Fruit fly (Drosophila melanogaster): ENCODE measurements around the gene Cpr62Ba.

Gene Cpr62Ba

DNA sequence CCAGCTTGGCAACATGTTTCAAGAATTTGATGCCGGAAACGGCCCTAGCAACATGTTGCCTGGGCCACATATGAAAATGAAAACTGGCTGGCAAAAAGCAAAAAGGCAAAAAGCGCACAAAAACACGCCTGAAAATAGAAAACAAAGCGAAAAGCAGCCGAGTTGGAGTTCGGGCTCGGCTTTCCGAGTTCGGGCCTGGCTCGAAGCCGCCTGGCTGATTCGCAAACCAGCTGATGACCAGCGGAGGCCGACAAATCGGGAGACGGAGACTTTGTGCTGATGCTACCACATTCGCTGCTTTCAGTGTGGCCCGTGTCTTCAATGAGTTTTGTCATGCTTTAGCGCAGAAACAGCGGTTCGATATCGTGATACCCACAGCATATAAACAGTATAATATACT lies 21.3 kb downstream of the Cpr62Ba start, which contains the start of gene GV1 (continued):
- peak; percentile 83 for TF ChIP-seq Ets96B (tag; optimal IDR thresholded peaks at IDR 0.05)
- TF ChIP-seq Ets21C (GFP tag; optimal IDR thresholded peaks at IDR 0.05), result no peak
- peak; percentile 81 for TF ChIP-seq CG6854 (GFP tag; optimal IDR thresholded peaks at IDR 0.05)
- TF ChIP-seq pdm3 (GFP tag; optimal IDR thresholded peaks at IDR 0.05), result no peak
- 0 out of 2 replicates have a peak, but pooled peaks have one; percentile 20 for TF ChIP-seq Gug (GFP tag; IDR thresholded peaks at IDR 0.05)
- peak; percentile 90 for TF ChIP-seq CG6163 (GFP tag; IDR thresholded peaks at IDR 0.05)
- TF ChIP-seq CG6792 (GFP tag; optimal IDR thresholded peaks at IDR 0.05), result peak; percentile 24
- peak; percentile 86 for TF ChIP-seq CG8119 (GFP tag; IDR thresholded peaks at IDR 0.05)
- peak; percentile 43 for TF ChIP-seq Met (GFP tag; optimal IDR thresholded peaks at IDR 0.05)
- TF ChIP-seq CG11902 (GFP tag; optimal IDR thresholded peaks at IDR 0.05), result no peak
- TF ChIP-seq ss (GFP tag; optimal IDR thresholded peaks at IDR 0.05), result peak; percentile 96 to 97
- TF ChIP-seq fkh (GFP tag; optimal IDR thresholded peaks at IDR 0.05), result no peak
- peak; percentile 89 for TF ChIP-seq CG1621 (tag; optimal IDR thresholded peaks at IDR 0.05)
- TF ChIP-seq CG4318 (GFP tag; optimal IDR thresholded peaks at IDR 0.05), result no peak
- peak; percentile 14 for TF ChIP-seq Eip93F (GFP tag; optimal IDR thresholded peaks at IDR 0.05)
- no peak for TF ChIP-seq Sox15 (GFP tag; optimal IDR thresholded peaks at IDR 0.05)
- peak; percentile 47 for TF ChIP-seq CG32006 (GFP tag; optimal IDR thresholded peaks at IDR 0.05)
- TF ChIP-seq esn (GFP tag; optimal IDR thresholded peaks at IDR 0.05), result peak; percentile 30
- no peak for TF ChIP-seq CG7368 (GFP tag; optimal IDR thresholded peaks at IDR 0.05)
- no peak for TF ChIP-seq lz (GFP tag; optimal IDR thresholded peaks at IDR 0.05)

DNA sequence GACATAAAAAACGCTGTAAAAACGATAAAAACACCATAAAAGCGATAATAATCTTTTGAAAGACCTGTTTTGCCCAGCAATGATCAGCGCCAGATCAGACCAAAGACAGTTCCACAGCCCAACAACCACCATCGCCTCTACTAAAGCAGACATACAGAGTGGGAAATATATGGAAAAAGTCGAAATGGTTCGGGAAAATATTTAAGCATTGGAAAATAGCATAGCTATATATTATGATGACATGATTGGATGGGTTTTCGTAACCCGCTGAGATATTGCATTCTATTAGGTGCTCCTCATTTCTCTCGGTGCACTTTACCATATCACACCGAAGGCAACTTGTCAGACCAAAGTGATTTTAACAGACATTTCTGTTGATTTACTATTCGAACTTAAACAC lies 23.0 kb downstream of the Cpr62Ba start:
- TF ChIP-seq salr (GFP tag; optimal IDR thresholded peaks at IDR 0.05), result peak in 1 of 2 experiments; percentile 73
- peak; percentile 95 for TF ChIP-seq eg (GFP tag; IDR thresholded peaks at IDR 0.05)
- TF ChIP-seq CG6808 (GFP tag; optimal IDR thresholded peaks at IDR 0.05), result no peak
- TF ChIP-seq OdsH (GFP tag; optimal IDR thresholded peaks at IDR 0.05), result no peak
- peak; percentile 84 for TF ChIP-seq Eip75B (GFP tag; optimal IDR thresholded peaks at IDR 0.05)
- peak; percentile 85 for TF ChIP-seq achi (GFP tag; optimal IDR thresholded peaks at IDR 0.05)
- peak; percentile 84 for TF ChIP-seq CG6792 (GFP tag; optimal IDR thresholded peaks at IDR 0.05)
- peak; percentile 80 for TF ChIP-seq CG11762 (GFP tag; optimal IDR thresholded peaks at IDR 0.05; ENCODE audit: insufficient read depth)
- TF ChIP-seq CG10631 (GFP tag; optimal IDR thresholded peaks at IDR 0.05), result no peak
- peak; percentile 84 for TF ChIP-seq fd59A (GFP tag; optimal IDR thresholded peaks at IDR 0.05)
- TF ChIP-seq CG3032 (tag; optimal IDR thresholded peaks at IDR 0.05), result peak; percentile 84
- no peak for TF ChIP-seq Hr38 (GFP tag; optimal IDR thresholded peaks at IDR 0.05)
- no peak for TF ChIP-seq CG10669 (GFP tag; optimal IDR thresholded peaks at IDR 0.05)
- peak; percentile 75 for TF ChIP-seq topi (GFP tag; optimal IDR thresholded peaks at IDR 0.05)
- peak; percentile 93 for TF ChIP-seq CG6163 (GFP tag; IDR thresholded peaks at IDR 0.05)
- peak; percentile 86 for TF ChIP-seq CG8119 (GFP tag; IDR thresholded peaks at IDR 0.05)
- TF ChIP-seq CG1621 (tag; optimal IDR thresholded peaks at IDR 0.05), result peak; percentile 85
- TF ChIP-seq Eip93F (GFP tag; optimal IDR thresholded peaks at IDR 0.05), result no peak
- TF ChIP-seq Met (GFP tag; optimal IDR thresholded peaks at IDR 0.05), result no peak
- peak; percentile 79 for TF ChIP-seq esn (GFP tag; optimal IDR thresholded peaks at IDR 0.05)
- TF ChIP-seq dac (GFP tag; optimal IDR thresholded peaks at IDR 0.05), result peak; percentile 28
- peak; percentile 90 for TF ChIP-seq CG3919 (GFP tag; optimal IDR thresholded peaks at IDR 0.05)
- peak; percentile 84 for TF ChIP-seq net (GFP tag; optimal IDR thresholded peaks at IDR 0.05)
- peak; percentile 84 for TF ChIP-seq Gug (GFP tag; IDR thresholded peaks at IDR 0.05)
- no peak for TF ChIP-seq CG4318 (GFP tag; optimal IDR thresholded peaks at IDR 0.05)
- peak; percentile 62 for TF ChIP-seq lz (GFP tag; optimal IDR thresholded peaks at IDR 0.05)
- TF ChIP-seq cyc (GFP tag; optimal IDR thresholded peaks at IDR 0.05), result peak; percentile 68
- TF ChIP-seq Sox14 (GFP tag; optimal IDR thresholded peaks at IDR 0.05), result peak; percentile 85
- TF ChIP-seq Hr4 (GFP tag; optimal IDR thresholded peaks at IDR 0.05), result no peak
- TF ChIP-seq Sox102F (GFP tag; optimal IDR thresholded peaks at IDR 0.05), result no peak
- TF ChIP-seq fd85E (GFP tag; optimal IDR thresholded peaks at IDR 0.05), result no peak
- TF ChIP-seq Ets96B (tag; optimal IDR thresholded peaks at IDR 0.05), result peak; percentile 86
- peak; percentile 75 for TF ChIP-seq CG8319 (GFP tag; optimal IDR thresholded peaks at IDR 0.05)
- peak; percentile 72 for TF ChIP-seq Sox15 (GFP tag; optimal IDR thresholded peaks at IDR 0.05)
- TF ChIP-seq pdm3 (GFP tag; optimal IDR thresholded peaks at IDR 0.05), result peak; percentile 87
- no peak for TF ChIP-seq CG6276 (GFP tag; optimal IDR thresholded peaks at IDR 0.05)
- TF ChIP-seq Ets21C (GFP tag; optimal IDR thresholded peaks at IDR 0.05), result peak; percentile 53
- no peak for TF ChIP-seq CG6854 (GFP tag; optimal IDR thresholded peaks at IDR 0.05)
- peak; percentile 90 for TF ChIP-seq CG15336 (GFP tag; IDR thresholded peaks at IDR 0.05)
- TF ChIP-seq CG8632 (GFP tag; optimal IDR thresholded peaks at IDR 0.05), result no peak
- no peak for TF ChIP-seq CG7368 (GFP tag; optimal IDR thresholded peaks at IDR 0.05)
- TF ChIP-seq Smox (GFP tag; optimal IDR thresholded peaks at IDR 0.05), result no peak
- peak; percentile 82 to 85 for TF ChIP-seq ss (GFP tag; optimal IDR thresholded peaks at IDR 0.05)
- peak; percentile 80 for TF ChIP-seq CG34406 (GFP tag; optimal IDR thresholded peaks at IDR 0.05)
